Fruit fly (Drosophila melanogaster): ENCODE data around the gene CG3847.
"Not testable (repeated sequence)": the region's sequence is repeated elsewhere in the genome, so short reads cannot be mapped to it uniquely, and the experiment has no call there.

The CG3847 gene

DNA sequence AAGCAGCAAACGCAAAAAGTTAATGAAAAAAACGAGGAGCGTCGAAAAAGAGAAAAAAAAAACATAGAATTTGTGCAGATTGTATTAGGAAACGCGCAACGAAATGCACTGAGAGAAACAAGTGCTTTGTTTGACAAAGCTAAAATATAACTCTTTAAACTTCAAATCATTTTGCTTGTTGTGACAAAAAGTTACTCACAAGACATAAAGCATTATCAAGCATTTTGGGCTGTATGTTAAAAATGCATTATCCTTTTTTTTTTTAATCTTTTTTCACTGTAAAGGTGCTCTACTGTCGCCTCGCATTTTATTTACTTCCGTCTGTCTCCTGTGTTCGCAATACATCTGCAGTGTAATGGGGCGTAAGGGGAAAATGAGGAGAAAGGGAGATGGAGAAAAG lies 29.8 kb downstream of the CG3847 start:
- TF ChIP-seq pan (optimal IDR thresholded peaks at IDR 0.05) (no peak), usp (GFP tag; optimal IDR thresholded peaks at IDR 0.05) (no peak), woc (GFP tag; optimal IDR thresholded peaks at IDR 0.05) (no peak), CG32264 (GFP tag; optimal IDR thresholded peaks at IDR 0.05) (no peak), N (GFP tag; optimal IDR thresholded peaks at IDR 0.05) (no peak), br (GFP tag; optimal IDR thresholded peaks at IDR 0.05) (no peak), Jra (GFP tag; optimal IDR thresholded peaks at IDR 0.05) (no peak), OdsH (GFP tag; optimal IDR thresholded peaks at IDR 0.05) (no peak), Hr83 (GFP tag; optimal IDR thresholded peaks at IDR 0.05; ENCODE audit: poor library complexity, severe bottlenecking) (no peak), Dif (GFP tag; optimal IDR thresholded peaks at IDR 0.05; ENCODE audit: partially characterized antibody) (no peak), CrebA (GFP tag; optimal IDR thresholded peaks at IDR 0.05; ENCODE audit: borderline replicate concordance) (no peak)

dm6 chrX:6383920-6384319 lies 37.0 kb downstream of the CG3847 start, which contains the start of gene CG33664:
TSS of gene CG33664 (plus strand) at chrX:6384220.
- not testable (repeated sequence) for TF ChIP-seq br (GFP tag; optimal IDR thresholded peaks at IDR 0.05); CrebA (GFP tag; optimal IDR thresholded peaks at IDR 0.05; ENCODE audit: borderline replicate concordance); Mio (GFP tag; optimal IDR thresholded peaks at IDR 0.05)

Data from whole organism, wandering third instar larva.